Fruit fly (Drosophila melanogaster) S2 (cell line): ENCODE measurements around the gene VhaM9.7-b.

Source experiments
- CG8478 ChIP-seq: fragments of >200 bp; optimal IDR thresholded peaks from 2 replicates; lab custom pipeline; 2018
- CTCF ChIP-seq, 2 experiments: fragments of >200 bp; optimal IDR thresholded peaks; 2 replicates each; lab custom pipeline; 2018

DNA sequence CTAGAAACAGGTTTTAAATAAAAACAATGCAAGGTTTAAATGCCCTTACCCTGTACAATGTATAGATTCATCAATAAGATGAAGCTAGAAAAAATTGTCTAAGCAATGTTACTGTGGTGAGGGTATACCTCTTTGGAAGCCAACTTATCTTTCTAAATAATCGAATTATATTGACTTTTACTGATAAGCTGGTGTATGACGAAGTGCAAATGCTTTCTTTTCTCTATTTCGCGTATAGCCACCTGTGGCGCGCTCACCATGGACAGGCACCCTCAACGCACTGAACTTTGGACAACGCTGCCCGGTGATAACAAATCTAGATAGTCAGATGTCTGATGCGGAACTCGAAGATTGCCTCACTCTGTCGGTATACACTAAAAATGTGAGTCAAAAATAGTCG is 37.7 kb upstream of the VhaM9.7-b start:
- TF ChIP-seq CG8478 (lab: Kevin White, UChicago) (no peak), CTCF (optimal IDR thresholded peaks at IDR 0.05; lab: Kevin White, UChicago) (no peak)
